Fruit fly (Drosophila melanogaster): Measurements from ENCODE around the gene CG12054.

dm6 chr3R:31194627-31195026, 25.9 kb upstream of the CG12054 start:
- TF ChIP-seq Snoo (tag; optimal IDR thresholded peaks at IDR 0.05) = no peak
- TF ChIP-seq D1 (tag; optimal IDR thresholded peaks at IDR 0.05) = no peak
- TF ChIP-seq CG34367 (tag; optimal IDR thresholded peaks at IDR 0.05) = no peak
- TF ChIP-seq Pif1A (GFP tag; optimal IDR thresholded peaks at IDR 0.05) = no peak
- TF ChIP-seq CG8301 (tag; optimal IDR thresholded peaks at IDR 0.05) = no peak
- TF ChIP-seq fd96Ca (GFP tag; IDR thresholded peaks at IDR 0.05) = no peak
- TF ChIP-seq gl (tag; optimal IDR thresholded peaks at IDR 0.05) = no peak
- no peak for TF ChIP-seq CG14655 (GFP tag; optimal IDR thresholded peaks at IDR 0.05)
- no peak for TF ChIP-seq CG8159 (tag; optimal IDR thresholded peaks at IDR 0.05)
- no peak for TF ChIP-seq EcR (GFP tag; optimal IDR thresholded peaks at IDR 0.05)
- no peak for TF ChIP-seq CG9948 (tag; optimal IDR thresholded peaks at IDR 0.05)
- TF ChIP-seq CG17806 (tag; optimal IDR thresholded peaks at IDR 0.05) = no peak
- TF ChIP-seq CG10348 (GFP tag; IDR thresholded peaks at IDR 0.05) = no peak
- TF ChIP-seq CG15710 (tag; optimal IDR thresholded peaks at IDR 0.05) = no peak
